Worm (Caenorhabditis elegans) whole organism, late embryonic: Measurements from ENCODE around the gene Y66C5A.2.

Source experiments
- C38D4.7 ChIP-seq: fragments of 200-800 bp; sonication (Bioruptor generic); optimal IDR thresholded peaks from 2 replicates; lab custom pipeline; 2018; ENCODE audit warnings: mild to moderate bottlenecking, missing genetic modification characterization, moderate library complexity, missing compliant biosample characterization
- K02D7.2 ChIP-seq: sonication (generic microtip); optimal IDR thresholded peaks from 2 replicates; lab custom pipeline; 2017; ENCODE audit warnings: mild to moderate bottlenecking, missing genetic modification characterization, missing compliant biosample characterization
- K09A11.1 ChIP-seq: sonication (generic microtip); optimal IDR thresholded peaks from 2 replicates; lab custom pipeline; 2017; ENCODE audit warnings: antibody characterized with exemption, mild to moderate bottlenecking, missing genetic modification characterization, missing compliant biosample characterization; ENCODE audit not compliant: insufficient read depth
- Y22D7AL.16 ChIP-seq: sonication (generic microtip); optimal IDR thresholded peaks from 2 replicates; lab custom pipeline; 2016; ENCODE audit warnings: missing genetic modification characterization, missing compliant biosample characterization
- ama-1 ChIP-seq: fragments of 150-350 bp; optimal IDR thresholded peaks from 2 replicates; lab custom pipeline; 2014
- ceh-14 ChIP-seq: sonication (generic microtip); optimal IDR thresholded peaks from 2 replicates; lab custom pipeline; 2016; ENCODE audit warnings: missing genotype, missing genetic modification characterization, missing compliant biosample characterization
- ceh-2 ChIP-seq: sonication (generic microtip); optimal IDR thresholded peaks from 2 replicates; lab custom pipeline; 2016; ENCODE audit warnings: missing genotype, missing genetic modification characterization, missing compliant biosample characterization
- ceh-31 ChIP-seq: sonication (generic microtip); optimal IDR thresholded peaks from 2 replicates; lab custom pipeline; 2016; ENCODE audit warnings: missing genetic modification characterization, missing compliant biosample characterization
- ceh-34 ChIP-seq: sonication (generic microtip); optimal IDR thresholded peaks from 2 replicates; lab custom pipeline; 2016; ENCODE audit warnings: mild to moderate bottlenecking, missing genetic modification characterization, missing compliant biosample characterization
- ceh-6 ChIP-seq: fragments of 200-800 bp; sonication (Bioruptor generic); optimal IDR thresholded peaks from 2 replicates; lab custom pipeline; 2018; ENCODE audit warnings: mild to moderate bottlenecking, missing genetic modification characterization, missing compliant biosample characterization
- che-1 ChIP-seq: sonication (generic microtip); optimal IDR thresholded peaks from 2 replicates; lab custom pipeline; 2016; ENCODE audit warnings: mild to moderate bottlenecking, missing genetic modification characterization, missing compliant biosample characterization
- dmd-4 ChIP-seq: sonication (generic microtip); optimal IDR thresholded peaks from 2 replicates; lab custom pipeline; 2016; ENCODE audit warnings: borderline replicate concordance, missing genetic modification characterization, missing compliant biosample characterization
- elt-2 ChIP-seq: sonication (generic microtip); optimal IDR thresholded peaks from 2 replicates; lab custom pipeline; 2016; ENCODE audit warnings: missing genetic modification reagents, missing genetic modification characterization, missing compliant biosample characterization
- elt-4 ChIP-seq: sonication (generic microtip); optimal IDR thresholded peaks from 2 replicates; lab custom pipeline; 2016; ENCODE audit warnings: missing genetic modification characterization, missing compliant biosample characterization
- eyg-1 ChIP-seq: sonication (generic microtip); optimal IDR thresholded peaks from 2 replicates; lab custom pipeline; 2016; ENCODE audit warnings: missing genotype, missing genetic modification characterization, missing compliant biosample characterization
- fax-1 ChIP-seq: sonication (generic microtip); optimal IDR thresholded peaks from 2 replicates; lab custom pipeline; 2016; ENCODE audit warnings: missing genotype, missing genetic modification characterization, missing compliant biosample characterization
- gmeb-2 ChIP-seq: sonication (generic microtip); optimal IDR thresholded peaks from 2 replicates; lab custom pipeline; 2016; ENCODE audit warnings: missing genetic modification characterization, inconsistent platforms, missing compliant biosample characterization
- hlh-13 ChIP-seq: fragments of 200-800 bp; sonication (Bioruptor generic); optimal IDR thresholded peaks from 2 replicates; lab custom pipeline; 2018; ENCODE audit warnings: mild to moderate bottlenecking, missing genetic modification characterization, missing compliant biosample characterization
- hlh-15 ChIP-seq: sonication (generic microtip); optimal IDR thresholded peaks from 2 replicates; lab custom pipeline; 2016; ENCODE audit warnings: missing genetic modification characterization, missing compliant biosample characterization
- hlh-6 ChIP-seq: sonication (generic microtip); optimal IDR thresholded peaks from 2 replicates; lab custom pipeline; 2016; ENCODE audit warnings: missing genotype, missing genetic modification characterization, missing compliant biosample characterization
- hlh-8 ChIP-seq: sonication (generic microtip); optimal IDR thresholded peaks from 2 replicates; lab custom pipeline; 2016; ENCODE audit warnings: missing genotype, missing genetic modification characterization, missing compliant biosample characterization
- lim-6 ChIP-seq: sonication (generic microtip); optimal IDR thresholded peaks from 2 replicates; lab custom pipeline; 2016; ENCODE audit warnings: missing genetic modification characterization, missing compliant biosample characterization
- lin-11 ChIP-seq: fragments of 200-800 bp; sonication (Bioruptor generic); optimal IDR thresholded peaks from 2 replicates; lab custom pipeline; 2018; ENCODE audit warnings: mild to moderate bottlenecking, missing genetic modification characterization, missing compliant biosample characterization
- madf-2 ChIP-seq: sonication (generic microtip); optimal IDR thresholded peaks from 2 replicates; lab custom pipeline; 2017; ENCODE audit warnings: missing genetic modification characterization, missing compliant biosample characterization
- nfya-1 ChIP-seq: sonication (generic microtip); optimal IDR thresholded peaks from 2 replicates; lab custom pipeline; 2017; ENCODE audit warnings: missing genetic modification characterization, mild to moderate bottlenecking, missing compliant biosample characterization, antibody characterized with exemption, moderate library complexity
- nhr-11 ChIP-seq: fragments of 150-350 bp; optimal IDR thresholded peaks from 2 replicates; lab custom pipeline; 2014; ENCODE audit warnings: missing biosample characterization, missing genetic modification characterization
- nhr-232 ChIP-seq: sonication (generic microtip); optimal IDR thresholded peaks from 2 replicates; lab custom pipeline; 2016; ENCODE audit warnings: missing genetic modification characterization, missing compliant biosample characterization
- pag-3 ChIP-seq: sonication (generic microtip); optimal IDR thresholded peaks from 2 replicates; lab custom pipeline; 2016; ENCODE audit warnings: missing compliant biosample characterization, missing genetic modification characterization, borderline replicate concordance
- pha-4 ChIP-seq: fragments of 150-350 bp; optimal IDR thresholded peaks from 2 replicates; lab custom pipeline; 2018; ENCODE audit warnings: missing biosample characterization, missing genetic modification reagents, missing genetic modification characterization
- pqm-1 ChIP-seq: sonication (generic microtip); optimal IDR thresholded peaks from 2 replicates; lab custom pipeline; 2016; ENCODE audit warnings: missing genetic modification characterization, missing compliant biosample characterization
- pros-1 ChIP-seq: fragments of 150-350 bp; optimal IDR thresholded peaks from 2 replicates; lab custom pipeline; 2014; ENCODE audit warnings: missing biosample characterization, missing genetic modification reagents, missing genetic modification characterization
- ref-2 ChIP-seq: sonication (generic microtip); optimal IDR thresholded peaks from 2 replicates; lab custom pipeline; 2016; ENCODE audit warnings: missing genetic modification characterization, missing compliant biosample characterization
- rnt-1 ChIP-seq: sonication (generic microtip); optimal IDR thresholded peaks from 2 replicates; lab custom pipeline; 2016; ENCODE audit warnings: missing genetic modification characterization, missing compliant biosample characterization
- syd-9 ChIP-seq: sonication (generic microtip); optimal IDR thresholded peaks from 2 replicates; lab custom pipeline; 2016; ENCODE audit warnings: mild to moderate bottlenecking, missing genetic modification characterization, moderate library complexity, missing compliant biosample characterization
- unc-86 ChIP-seq: sonication (generic microtip); optimal IDR thresholded peaks from 2 replicates; lab custom pipeline; 2016; ENCODE audit warnings: missing genetic modification characterization, missing compliant biosample characterization
- ztf-16 ChIP-seq: sonication (generic microtip); optimal IDR thresholded peaks from 2 replicates; lab custom pipeline; 2017; ENCODE audit warnings: missing genetic modification characterization, missing compliant biosample characterization

Gene Y66C5A.2

ce11 chrX:14465593-14465992 is 5.1 kb downstream of the Y66C5A.2 start, which contains the start of gene M163.22:
M163.22 (plus strand) TSS chrX:14465893.
- TF ChIP-seq ref-2 (tag; lab: Kevin White, UChicago): no peak
- no peak for TF ChIP-seq ceh-34 (tag; lab: Kevin White, UChicago)
- TF ChIP-seq ceh-2: no peak
- TF ChIP-seq rnt-1: no peak
- no peak for TF ChIP-seq elt-4 (tag; lab: Kevin White, UChicago)

- TF ChIP-seq dmd-4: no peak
- no peak for TF ChIP-seq pros-1 (tag; lab: Kevin White, UChicago)
- TF ChIP-seq elt-2 (tag; lab: Kevin White, UChicago): no peak
- no peak for TF ChIP-seq gmeb-2 (tag; lab: Kevin White, UChicago)
- no peak for TF ChIP-seq ztf-16
Observed at ce11 chrX:14466532-14466931, 6.0 kb downstream of the Y66C5A.2 start, which contains the start of gene M163.21. M163.21 (plus strand) TSS chrX:14466832.

- no peak for TF ChIP-seq hlh-6 (tag; lab: Kevin White, UChicago)
- TF ChIP-seq pha-4 (tag; lab: Kevin White, UChicago): no peak
- TF ChIP-seq fax-1 (tag; lab: Kevin White, UChicago): no peak
- no peak for TF ChIP-seq pag-3 (tag; lab: Kevin White, UChicago)
- TF ChIP-seq eyg-1 (tag; lab: Kevin White, UChicago): no peak
- no peak for TF ChIP-seq ceh-14 (tag; lab: Kevin White, UChicago)
- no peak for TF ChIP-seq unc-86 (tag; lab: Kevin White, UChicago)
- no peak for TF ChIP-seq Y22D7AL.16
- TF ChIP-seq nfya-1 (tag; lab: Kevin White, UChicago): no peak
- TF ChIP-seq nhr-232: no peak
- no peak for TF ChIP-seq lim-6
- no peak for TF ChIP-seq pros-1 (tag; lab: Kevin White, UChicago)
Observed at ce11 chrX:14469284-14469683, 8.8 kb downstream of the Y66C5A.2 start, which contains the start of gene M163.9. M163.9 (plus strand) TSS chrX:14469584.

ce11 chrX:14470687-14471086 is 10.2 kb downstream of the Y66C5A.2 start, which contains the start of gene M163.10:
M163.10 (plus strand) TSS chrX:14470987.
- TF ChIP-seq ama-1 (lab: Kevin White, UChicago): no peak
- TF ChIP-seq unc-86 (tag; lab: Kevin White, UChicago): no peak
- no peak for TF ChIP-seq hlh-15 (tag; lab: Kevin White, UChicago)
- TF ChIP-seq ceh-6 (GFP tag; lab: Kevin White, UChicago): no peak
- TF ChIP-seq C38D4.7 (GFP tag; lab: Kevin White, UChicago): no peak
- no peak for TF ChIP-seq syd-9 (tag; lab: Kevin White, UChicago)
- TF ChIP-seq fax-1 (tag; lab: Kevin White, UChicago): no peak
- TF ChIP-seq pag-3 (tag; lab: Kevin White, UChicago): no peak
- TF ChIP-seq ztf-16: no peak
- no peak for TF ChIP-seq ceh-34 (tag; lab: Kevin White, UChicago)
- TF ChIP-seq nhr-11 (tag; lab: Kevin White, UChicago): no peak
- no peak for TF ChIP-seq pqm-1 (tag; lab: Kevin White, UChicago)
- TF ChIP-seq hlh-8 (tag; lab: Kevin White, UChicago): no peak
- TF ChIP-seq K09A11.1 (tag; lab: Kevin White, UChicago): no peak
- TF ChIP-seq hlh-13 (GFP tag; lab: Kevin White, UChicago): no peak
- no peak for TF ChIP-seq ceh-14 (tag; lab: Kevin White, UChicago)
- no peak for TF ChIP-seq ref-2 (tag; lab: Kevin White, UChicago)

- TF ChIP-seq hlh-8 (tag; lab: Kevin White, UChicago) (no peak), madf-2 (tag; lab: Kevin White, UChicago) (no peak), hlh-6 (tag; lab: Kevin White, UChicago) (no peak), ceh-31 (tag; lab: Kevin White, UChicago) (no peak), che-1 (tag; lab: Kevin White, UChicago) (no peak), K02D7.2 (no peak), lin-11 (tag; lab: Kevin White, UChicago) (no peak)
Observed at ce11 chrX:14473740-14474139, 13.2 kb downstream of the Y66C5A.2 start, which contains the start of gene M163.5. M163.5 (plus strand) TSS chrX:14474040.
